Worm (Caenorhabditis elegans) whole organism, L4/young adult: ENCODE measurements around the gene C16D9.6.

Experiments
- W03F9.2 ChIP-seq: fragments of 150-350 bp; optimal IDR thresholded peaks from 2 replicates; lab custom pipeline; 2014; ENCODE audit warnings: missing biosample characterization, missing genetic modification characterization
- dao-5 ChIP-seq: sonication (generic microtip); optimal IDR thresholded peaks from 2 replicates; lab custom pipeline; 2016; ENCODE audit warnings: missing genotype, missing genetic modification characterization, moderate library complexity, missing compliant biosample characterization

DNA sequence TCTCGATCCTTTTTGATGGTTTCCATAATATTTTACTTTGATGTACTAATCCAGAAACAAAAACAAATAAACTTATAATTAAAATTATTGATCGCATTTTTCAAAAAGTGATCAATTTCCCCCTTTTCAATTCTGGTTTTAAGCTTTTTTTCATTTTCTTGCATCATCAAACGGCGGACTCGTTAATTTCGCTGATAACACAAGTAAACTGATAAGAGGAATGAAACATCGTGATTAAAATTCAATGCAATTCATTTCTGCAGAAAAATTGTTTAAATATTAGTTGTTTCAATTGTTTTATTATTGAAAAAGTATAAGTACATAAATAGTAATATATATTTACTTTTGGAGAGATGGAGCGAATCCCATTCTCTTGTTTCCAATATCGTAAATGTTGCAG, 17.2 kb upstream of the C16D9.6 start:
- no peak for TF ChIP-seq W03F9.2 (tag; lab: Kevin White, UChicago)
- TF ChIP-seq dao-5 = no peak
